Fruit fly (Drosophila melanogaster) whole organism, adult: Measurements from ENCODE around the gene CG17118.

Source experiments
- CG12768 ChIP-seq: fragments of 200-800 bp; sonication (Bioruptor generic); optimal IDR thresholded peaks from 2 replicates; lab custom pipeline; 2017; ENCODE audit warnings: missing biosample characterization, missing genetic modification characterization, mild to moderate bottlenecking, moderate library complexity, missing genetic modification reagents
- CG33017 ChIP-seq: fragments of 200-800 bp; sonication (Bioruptor generic); optimal IDR thresholded peaks from 2 replicates; lab custom pipeline; 2018; ENCODE audit warnings: missing biosample characterization, mild to moderate bottlenecking, missing genetic modification characterization, moderate library complexity
- CG5204 ChIP-seq: fragments of 200-800 bp; sonication (Bioruptor generic); optimal IDR thresholded peaks from 2 replicates; lab custom pipeline; 2016; ENCODE audit warnings: missing biosample characterization, missing genetic modification characterization
- CG7045 ChIP-seq: fragments of 200-800 bp; sonication (Bioruptor generic); optimal IDR thresholded peaks from 2 replicates; lab custom pipeline; 2017; ENCODE audit warnings: missing biosample characterization, mild to moderate bottlenecking, missing genetic modification characterization
- Clk ChIP-seq: fragments of 200-800 bp; sonication (Bioruptor generic); optimal IDR thresholded peaks from 2 replicates; lab custom pipeline; 2017; ENCODE audit warnings: missing biosample characterization, missing genetic modification characterization
- Crg-1 ChIP-seq: fragments of 200-800 bp; sonication (Bioruptor generic); optimal IDR thresholded peaks from 2 replicates; lab custom pipeline; 2016; ENCODE audit warnings: missing biosample characterization, missing genetic modification characterization
- Hr96 ChIP-seq: fragments of 200-800 bp; sonication (Bioruptor generic); optimal IDR thresholded peaks from 2 replicates; lab custom pipeline; 2016; ENCODE audit warnings: missing biosample characterization, missing genetic modification characterization
- Mnt ChIP-seq: fragments of 200-800 bp; sonication (Bioruptor generic); optimal IDR thresholded peaks from 2 replicates; lab custom pipeline; 2016; ENCODE audit warnings: missing biosample characterization, mild to moderate bottlenecking, missing genetic modification characterization
- ovo ChIP-seq: fragments of 200-800 bp; sonication (Bioruptor generic); optimal IDR thresholded peaks from 2 replicates; lab custom pipeline; 2016; ENCODE audit warnings: missing biosample characterization, missing genetic modification characterization
- tj ChIP-seq: fragments of 200-800 bp; sonication (Bioruptor generic); optimal IDR thresholded peaks from 3 replicates; lab custom pipeline; 2017; ENCODE audit warnings: missing biosample characterization, mild to moderate bottlenecking, missing genetic modification characterization, moderate library complexity

DNA sequence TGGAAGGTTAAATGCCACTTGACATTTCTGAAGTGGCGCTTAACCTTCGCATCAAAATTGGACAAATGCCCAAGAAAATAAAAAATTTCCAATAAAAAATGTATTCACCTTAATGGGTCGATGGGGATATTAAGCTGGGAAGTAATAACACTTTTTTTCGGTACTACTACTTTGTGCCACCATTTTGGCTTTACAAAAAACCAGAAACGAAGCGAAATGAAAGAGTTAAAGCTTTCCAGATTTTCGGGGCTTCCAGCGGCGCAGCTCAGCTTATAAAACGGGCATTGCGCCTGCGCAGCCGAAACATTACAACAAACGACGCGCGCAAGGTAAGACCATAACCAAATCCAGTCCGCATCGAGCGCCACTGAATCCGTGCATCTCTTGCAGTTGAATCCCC lies 40.5 kb downstream of the CG17118 start, which contains the start of gene CG17127:
- TF ChIP-seq Crg-1 (GFP tag; lab: Kevin White, UChicago) (no peak), Mnt (no peak), CG33017 (tag; lab: Kevin White, UChicago) (no peak), CG12768 (GFP tag; lab: Kevin White, UChicago) (no peak), CG5204 (GFP tag; lab: Kevin White, UChicago) (no peak), CG7045 (GFP tag; lab: Kevin White, UChicago) (no peak), Hr96 (no peak), ovo (GFP tag; lab: Kevin White, UChicago) (no peak), Clk (no peak), tj (GFP tag; lab: Kevin White, UChicago) (no peak)
